Fruit fly (Drosophila melanogaster) whole organism, embryonic: Measurements from ENCODE around the gene kirre.

Experiments used
- Antp ChIP-seq: fragments of 200-800 bp; sonication (Bioruptor generic); optimal IDR thresholded peaks from 3 replicates; lab custom pipeline; 2016; ENCODE audit warnings: missing biosample characterization, missing genetic modification characterization
- Atf-2 ChIP-seq: fragments of 200-800 bp; sonication (Bioruptor generic); optimal IDR thresholded peaks from 2 replicates; lab custom pipeline; 2016; ENCODE audit warnings: missing biosample characterization, missing genetic modification characterization
- C15 ChIP-seq: fragments of 200-800 bp; sonication (Bioruptor generic); IDR thresholded peaks from 3 replicates; pipeline ENCODE4 v1.3.6; 2022; ENCODE audit warnings: missing biosample characterization, missing genetic modification characterization
- CG11456 ChIP-seq: fragments of 200-800 bp; sonication (Bioruptor generic); IDR thresholded peaks from 3 replicates; pipeline ENCODE4 v1.3.6; 2022; ENCODE audit warnings: missing biosample characterization, missing genetic modification characterization
- CG13287 ChIP-seq: fragments of 200-800 bp; sonication (Bioruptor generic); IDR thresholded peaks from 2 replicates; pipeline ENCODE4 v1.3.6; 2022; ENCODE audit warnings: missing biosample characterization, missing genetic modification characterization; ENCODE audit not compliant: partially characterized antibody
- CG16779 ChIP-seq: fragments of 200-800 bp; sonication (Bioruptor generic); IDR thresholded peaks from 2 replicates; pipeline ENCODE4 v1.3.6; 2022; ENCODE audit warnings: missing biosample characterization, missing genetic modification characterization
- CG17359 ChIP-seq: fragments of 200-800 bp; sonication (Bioruptor generic); optimal IDR thresholded peaks from 3 replicates; lab custom pipeline; 2018; ENCODE audit warnings: missing biosample characterization, mild to moderate bottlenecking, missing genetic modification characterization, moderate library complexity
- CG18764 ChIP-seq: fragments of 200-800 bp; sonication (Bioruptor generic); optimal IDR thresholded peaks from 3 replicates; lab custom pipeline; 2016; ENCODE audit warnings: missing biosample characterization, missing genetic modification characterization
- CG2116 ChIP-seq: fragments of 200-800 bp; sonication (Bioruptor generic); optimal IDR thresholded peaks from 3 replicates; lab custom pipeline; 2018; ENCODE audit warnings: missing biosample characterization, mild to moderate bottlenecking, missing genetic modification characterization
- CG2120 ChIP-seq: fragments of 200-800 bp; sonication (Bioruptor generic); optimal IDR thresholded peaks from 3 replicates; lab custom pipeline; 2016; ENCODE audit warnings: missing biosample characterization, missing genetic modification characterization
- CG30020 ChIP-seq: fragments of 200-800 bp; optimal IDR thresholded peaks from 2 replicates; lab custom pipeline; 2019; ENCODE audit warnings: missing biosample characterization, mild to moderate bottlenecking, missing genetic modification characterization, moderate library complexity
- CG31441 ChIP-seq: fragments of 200-800 bp; sonication (Bioruptor generic); IDR thresholded peaks from 2 replicates; pipeline ENCODE4 v1.3.6; 2022; ENCODE audit warnings: missing biosample characterization, missing genetic modification characterization
- CG34376 ChIP-seq: fragments of 200-800 bp; sonication (Bioruptor generic); optimal IDR thresholded peaks from 2 replicates; lab custom pipeline; 2018; ENCODE audit warnings: missing biosample characterization, mild to moderate bottlenecking, missing genetic modification characterization
- CG3995 ChIP-seq: fragments of 200-800 bp; sonication (Bioruptor generic); optimal IDR thresholded peaks from 3 replicates; lab custom pipeline; 2016; ENCODE audit warnings: missing biosample characterization, missing genetic modification characterization
- CG4282 ChIP-seq: fragments of 200-800 bp; sonication (Bioruptor generic); optimal IDR thresholded peaks from 2 replicates; lab custom pipeline; 2016; ENCODE audit warnings: missing biosample characterization, missing genetic modification characterization
- CG4707 ChIP-seq: fragments of 200-800 bp; sonication (Bioruptor generic); optimal IDR thresholded peaks from 2 replicates; lab custom pipeline; 2018; ENCODE audit warnings: missing biosample characterization, mild to moderate bottlenecking, missing genetic modification characterization, moderate library complexity
- CG9437 ChIP-seq: fragments of 200-800 bp; sonication (Bioruptor generic); optimal IDR thresholded peaks from 2 replicates; lab custom pipeline; 2018; ENCODE audit warnings: missing biosample characterization, mild to moderate bottlenecking, missing genetic modification characterization
- CG9609 ChIP-seq: fragments of 200-800 bp; sonication (Bioruptor generic); optimal IDR thresholded peaks from 3 replicates; lab custom pipeline; 2016; ENCODE audit warnings: missing biosample characterization, missing genetic modification characterization
- Dll ChIP-seq: fragments of 200-800 bp; sonication (Bioruptor generic); IDR thresholded peaks from 4 replicates; pipeline ENCODE4 v1.3.6; 2022; ENCODE audit warnings: missing biosample characterization, missing genetic modification characterization; ENCODE audit not compliant: partially characterized antibody
- Dref ChIP-seq: fragments of 200-800 bp; sonication (Bioruptor generic); IDR thresholded peaks from 2 replicates; pipeline ENCODE4 v1.3.6; 2022; ENCODE audit warnings: missing biosample characterization, missing genetic modification characterization
- HLH3B ChIP-seq: fragments of 200-800 bp; sonication (Bioruptor generic); IDR thresholded peaks from 2 replicates; pipeline ENCODE4 v1.3.6; 2022; ENCODE audit warnings: missing biosample characterization, missing genetic modification characterization
- Hmx ChIP-seq: fragments of 200-800 bp; sonication (Bioruptor generic); optimal IDR thresholded peaks from 2 replicates; lab custom pipeline; 2016; ENCODE audit warnings: missing biosample characterization, missing genetic modification characterization
- Hr51 ChIP-seq, 2 experiments: fragments of 200-800 bp; sonication (Bioruptor generic); optimal IDR thresholded peaks; 2 replicates in 1 of 2; 3 replicates in 1 of 2; lab custom pipeline; 2016 to 2018; ENCODE audit warnings: missing biosample characterization in 2 of 2, missing genetic modification characterization in 2 of 2, mild to moderate bottlenecking in 1 of 2, moderate library complexity in 1 of 2
- Hsf ChIP-seq: fragments of 200-800 bp; sonication (Bioruptor generic); optimal IDR thresholded peaks from 3 replicates; lab custom pipeline; 2016; ENCODE audit warnings: missing biosample characterization, missing genetic modification characterization
- Nf-YC ChIP-seq: fragments of 200-800 bp; optimal IDR thresholded peaks from 3 replicates; lab custom pipeline; 2019; ENCODE audit warnings: missing biosample characterization, mild to moderate bottlenecking, missing genetic modification characterization, moderate library complexity
- Poxn ChIP-seq: fragments of 200-800 bp; sonication (Bioruptor generic); IDR thresholded peaks from 2 replicates; pipeline ENCODE4 v1.3.6; 2022; ENCODE audit warnings: missing biosample characterization, missing genetic modification characterization
- Rfx ChIP-seq: fragments of 200-800 bp; sonication (Bioruptor generic); IDR thresholded peaks from 2 replicates; pipeline ENCODE4 v1.3.6; 2022; ENCODE audit warnings: missing biosample characterization, missing genetic modification characterization
- Rx ChIP-seq: fragments of 200-800 bp; sonication (Bioruptor generic); IDR thresholded peaks from 2 replicates; pipeline ENCODE4 v1.3.6; 2022; ENCODE audit warnings: missing biosample characterization, missing genetic modification characterization
- Side ChIP-seq: fragments of 200-800 bp; sonication (Bioruptor generic); optimal IDR thresholded peaks from 2 replicates; lab custom pipeline; 2016; ENCODE audit warnings: missing biosample characterization, missing genetic modification characterization
- Sox100B ChIP-seq: fragments of 200-800 bp; sonication (Bioruptor generic); optimal IDR thresholded peaks from 3 replicates; lab custom pipeline; 2018; ENCODE audit warnings: missing biosample characterization, mild to moderate bottlenecking, missing genetic modification characterization
- Trl ChIP-seq, 3 experiments: fragments of >200 bp in 2 of 3; fragments of 200-800 bp in 1 of 3; sonication (Bioruptor generic) in 1 of 3; optimal IDR thresholded peaks; 2 replicates in 1 of 3; 3 replicates in 2 of 3; lab custom pipeline; 2016 to 2017; ENCODE audit warnings: missing biosample characterization in 1 of 3, missing genetic modification characterization in 1 of 3
- al ChIP-seq: fragments of 200-800 bp; sonication (Bioruptor generic); IDR thresholded peaks from 2 replicates; pipeline ENCODE4 v1.3.6; 2022; ENCODE audit warnings: missing biosample characterization, missing genetic modification characterization
- ap ChIP-seq: fragments of 200-800 bp; sonication (Bioruptor generic); IDR thresholded peaks from 2 replicates; pipeline ENCODE4 v1.3.6; 2022; ENCODE audit warnings: missing biosample characterization, missing genetic modification characterization
- dan ChIP-seq: fragments of 200-800 bp; sonication (Bioruptor generic); IDR thresholded peaks from 2 replicates; pipeline ENCODE4 v1.3.6; 2022; ENCODE audit warnings: missing biosample characterization, missing genetic modification characterization
- en ChIP-seq: fragments of 200-800 bp; sonication (Bioruptor generic); optimal IDR thresholded peaks from 2 replicates; lab custom pipeline; 2016; ENCODE audit warnings: missing biosample characterization, missing genetic modification characterization
- esg ChIP-seq: fragments of 200-800 bp; sonication (Bioruptor generic); conservative IDR thresholded peaks from 2 replicates; pipeline ENCODE4 v1.3.6; 2022; ENCODE audit warnings: missing biosample characterization, missing genetic modification characterization
- gcm ChIP-seq: fragments of 200-800 bp; sonication (Bioruptor generic); optimal IDR thresholded peaks from 2 replicates; lab custom pipeline; 2019; ENCODE audit warnings: missing biosample characterization, mild to moderate bottlenecking, missing genetic modification characterization, moderate library complexity
- gt ChIP-seq: fragments of 200-800 bp; sonication (Bioruptor generic); IDR thresholded peaks from 2 replicates; pipeline ENCODE4 v1.3.6; 2022; ENCODE audit warnings: missing biosample characterization, missing genetic modification characterization
- inv ChIP-seq: fragments of 200-800 bp; sonication (Bioruptor generic); IDR thresholded peaks from 2 replicates; pipeline ENCODE4 v1.3.6; 2022; ENCODE audit warnings: missing biosample characterization, missing genetic modification characterization; ENCODE audit not compliant: partially characterized antibody
- jumu ChIP-seq: fragments of 200-800 bp; sonication (Bioruptor generic); optimal IDR thresholded peaks from 3 replicates; lab custom pipeline; 2016; ENCODE audit warnings: missing biosample characterization, missing genetic modification characterization
- lilli ChIP-seq: fragments of 200-800 bp; sonication (Bioruptor generic); optimal IDR thresholded peaks from 3 replicates; lab custom pipeline; 2016; ENCODE audit warnings: missing biosample characterization, missing genetic modification characterization
- onecut ChIP-seq: fragments of 200-800 bp; sonication (Bioruptor generic); IDR thresholded peaks from 2 replicates; pipeline ENCODE4 v1.3.6; 2022; ENCODE audit warnings: missing biosample characterization, missing genetic modification characterization
- ranshi ChIP-seq: fragments of 200-800 bp; sonication (Bioruptor generic); IDR thresholded peaks from 2 replicates; pipeline ENCODE4 v1.3.6; 2022; ENCODE audit warnings: missing biosample characterization, missing genetic modification characterization
- rib ChIP-seq: fragments of 200-800 bp; sonication (Bioruptor generic); IDR thresholded peaks from 2 replicates; pipeline ENCODE4 v1.3.6; 2022; ENCODE audit warnings: missing biosample characterization, missing genetic modification characterization
- seq ChIP-seq: fragments of 200-800 bp; sonication (Bioruptor generic); IDR thresholded peaks from 2 replicates; pipeline ENCODE4 v1.3.6; 2022; ENCODE audit warnings: missing biosample characterization, missing genetic modification characterization
- sima ChIP-seq: fragments of 200-800 bp; sonication (Bioruptor generic); optimal IDR thresholded peaks from 2 replicates; lab custom pipeline; 2016; ENCODE audit warnings: missing biosample characterization, missing genetic modification characterization
- stc ChIP-seq: fragments of 200-800 bp; sonication (Bioruptor generic); IDR thresholded peaks from 2 replicates; pipeline ENCODE4 v1.3.6; 2022; ENCODE audit warnings: missing biosample characterization, missing genetic modification characterization
- trh ChIP-seq: fragments of 200-800 bp; sonication (Bioruptor generic); optimal IDR thresholded peaks from 2 replicates; lab custom pipeline; 2016; ENCODE audit warnings: missing biosample characterization, missing genetic modification characterization
- tup ChIP-seq: fragments of 200-800 bp; sonication (Bioruptor generic); optimal IDR thresholded peaks from 2 replicates; lab custom pipeline; 2016; ENCODE audit warnings: missing biosample characterization, mild to moderate bottlenecking, missing genetic modification characterization, moderate library complexity
- twi ChIP-seq: fragments of 200-800 bp; optimal IDR thresholded peaks from 2 replicates; lab custom pipeline; 2019; ENCODE audit warnings: missing biosample characterization, mild to moderate bottlenecking, missing genetic modification characterization, moderate library complexity
- unpg ChIP-seq: fragments of 200-800 bp; sonication (Bioruptor generic); optimal IDR thresholded peaks from 3 replicates; lab custom pipeline; 2018; ENCODE audit warnings: missing biosample characterization, mild to moderate bottlenecking, missing genetic modification characterization, moderate library complexity
- zen2 ChIP-seq: fragments of 200-800 bp; sonication (Bioruptor generic); IDR thresholded peaks from 3 replicates; pipeline ENCODE4 v1.3.6; 2022; ENCODE audit warnings: missing biosample characterization, missing genetic modification characterization; ENCODE audit not compliant: partially characterized antibody
- zf30C ChIP-seq: fragments of 200-800 bp; sonication (Bioruptor generic); optimal IDR thresholded peaks from 3 replicates; lab custom pipeline; 2018; ENCODE audit warnings: missing biosample characterization, mild to moderate bottlenecking, missing genetic modification characterization

Gene kirre

dm6 chrX:2714730-2715129 lies 25.5 kb upstream of the kirre start (continued):
- TF ChIP-seq Nf-YC (tag; lab: Kevin White, UChicago): no peak
- peak; percentile 18 for TF ChIP-seq CG2120 (GFP tag; lab: Kevin White, UChicago)
- no peak for TF ChIP-seq Sox100B (GFP tag; lab: Kevin White, UChicago)
- no peak for TF ChIP-seq CG34376
- no peak for TF ChIP-seq Side (GFP tag; lab: Kevin White, UChicago)
- TF ChIP-seq CG2116 (GFP tag; lab: Kevin White, UChicago): peak; percentile 48
- no peak for TF ChIP-seq Antp (GFP tag; lab: Kevin White, UChicago)
- TF ChIP-seq HLH3B: no peak
- TF ChIP-seq Dll: peak; percentile 58
- TF ChIP-seq gcm (GFP tag; lab: Kevin White, UChicago): no peak
- TF ChIP-seq CG4707 (GFP tag; lab: Kevin White, UChicago): no peak
- TF ChIP-seq ap (GFP tag; lab: Robert Waterston, UW): no peak
- peak; percentile 85 for TF ChIP-seq CG3995
- no peak for TF ChIP-seq Hr51 (GFP tag; optimal IDR thresholded peaks at IDR 0.05; lab: Kevin White, UChicago)
- no peak for TF ChIP-seq zen2 (GFP tag; lab: Robert Waterston, UW)
- TF ChIP-seq onecut: no peak
- TF ChIP-seq en (GFP tag; lab: Kevin White, UChicago): no peak
- TF ChIP-seq ranshi (GFP tag; lab: Robert Waterston, UW): no peak
- no peak for TF ChIP-seq CG17359 (tag; lab: Kevin White, UChicago)
- no peak for TF ChIP-seq CG31441 (GFP tag; lab: Robert Waterston, UW)
- TF ChIP-seq CG30020: no peak
- no peak; the same call in 1 of the 2 replicates for TF ChIP-seq inv (GFP tag; lab: Robert Waterston, UW)
- no peak for TF ChIP-seq twi (tag; lab: Kevin White, UChicago)
- TF ChIP-seq lilli (GFP tag; lab: Kevin White, UChicago): peak; percentile 14
- no peak for TF ChIP-seq Trl (optimal IDR thresholded peaks at IDR 0.05; lab: Kevin White, UChicago)
- TF ChIP-seq Trl (GFP tag; optimal IDR thresholded peaks at IDR 0.05; lab: Kevin White, UChicago): no peak
- no peak for TF ChIP-seq trh (GFP tag; lab: Kevin White, UChicago)
- no peak for TF ChIP-seq CG9437
- TF ChIP-seq rib (GFP tag; lab: Robert Waterston, UW): no peak
- no peak for TF ChIP-seq CG9609 (GFP tag; lab: Kevin White, UChicago)
- no peak for TF ChIP-seq Hmx (GFP tag; lab: Kevin White, UChicago)
- TF ChIP-seq tup (GFP tag; lab: Kevin White, UChicago): no peak
- TF ChIP-seq Poxn (GFP tag; lab: Robert Waterston, UW): no peak
- no peak for TF ChIP-seq seq (GFP tag; lab: Robert Waterston, UW)
- TF ChIP-seq gt (GFP tag; lab: Robert Waterston, UW): no peak
- no peak for TF ChIP-seq Rx (GFP tag; lab: Robert Waterston, UW)
- peak; percentile 62 for TF ChIP-seq CG13287
- no peak for TF ChIP-seq Hsf (GFP tag; lab: Kevin White, UChicago)
- no peak for TF ChIP-seq C15 (GFP tag; lab: Robert Waterston, UW)
- no peak for TF ChIP-seq Atf-2 (GFP tag; lab: Kevin White, UChicago)
- TF ChIP-seq CG16779 (GFP tag; lab: Robert Waterston, UW): no peak
- peak; percentile 63 for TF ChIP-seq Dref (GFP tag; lab: Robert Waterston, UW)
- peak; percentile 50 for TF ChIP-seq Rfx
- no peak for TF ChIP-seq unpg (GFP tag; lab: Kevin White, UChicago)
- no peak for TF ChIP-seq CG4282 (GFP tag; lab: Kevin White, UChicago)
- no peak for TF ChIP-seq esg (GFP tag; lab: Robert Waterston, UW)
- TF ChIP-seq stc: no peak
- peak; percentile 87 for TF ChIP-seq CG18764 (GFP tag; lab: Kevin White, UChicago)
- no peak for TF ChIP-seq dan (GFP tag; lab: Robert Waterston, UW)
- TF ChIP-seq zf30C: no peak
- no peak for TF ChIP-seq CG11456 (GFP tag; lab: Robert Waterston, UW)
- no peak for TF ChIP-seq jumu (GFP tag; lab: Kevin White, UChicago)
- no peak for TF ChIP-seq al (GFP tag; lab: Robert Waterston, UW)
- TF ChIP-seq sima (GFP tag; lab: Kevin White, UChicago): no peak
